Worm (Caenorhabditis elegans) whole organism, L2 larva: ENCODE data around the gene acer-1.

Experiments
- ama-1 ChIP-seq: fragments of 150-350 bp; optimal IDR thresholded peaks from 2 replicates; lab custom pipeline; 2018; ENCODE audit warnings: inconsistent platforms
- nhr-11 ChIP-seq: fragments of 150-350 bp; optimal IDR thresholded peaks from 2 replicates; lab custom pipeline; 2014; ENCODE audit warnings: missing biosample characterization, missing genetic modification characterization
- nhr-237 ChIP-seq: fragments of 150-350 bp; optimal IDR thresholded peaks from 2 replicates; lab custom pipeline; 2014; ENCODE audit warnings: missing biosample characterization, missing genetic modification characterization
- snpc-4 ChIP-seq: fragments of 150-350 bp; optimal IDR thresholded peaks from 2 replicates; lab custom pipeline; 2014; ENCODE audit warnings: missing biosample characterization, missing genetic modification characterization
- unc-55 ChIP-seq: fragments of 150-350 bp; sonication (generic microtip); optimal IDR thresholded peaks from 3 replicates; lab custom pipeline; 2014; ENCODE audit warnings: missing biosample characterization, missing genetic modification reagents, missing genetic modification characterization
- unc-62 ChIP-seq: fragments of 150-350 bp; optimal IDR thresholded peaks from 2 replicates; lab custom pipeline; 2014; ENCODE audit warnings: missing biosample characterization, missing genetic modification reagents, missing genetic modification characterization
- zag-1 ChIP-seq: fragments of 150-350 bp; optimal IDR thresholded peaks from 2 replicates; lab custom pipeline; 2014; ENCODE audit warnings: missing biosample characterization, missing genetic modification characterization
- ztf-4 ChIP-seq: fragments of 150-350 bp; optimal IDR thresholded peaks from 2 replicates; lab custom pipeline; 2014; ENCODE audit warnings: missing biosample characterization, missing genetic modification characterization

DNA sequence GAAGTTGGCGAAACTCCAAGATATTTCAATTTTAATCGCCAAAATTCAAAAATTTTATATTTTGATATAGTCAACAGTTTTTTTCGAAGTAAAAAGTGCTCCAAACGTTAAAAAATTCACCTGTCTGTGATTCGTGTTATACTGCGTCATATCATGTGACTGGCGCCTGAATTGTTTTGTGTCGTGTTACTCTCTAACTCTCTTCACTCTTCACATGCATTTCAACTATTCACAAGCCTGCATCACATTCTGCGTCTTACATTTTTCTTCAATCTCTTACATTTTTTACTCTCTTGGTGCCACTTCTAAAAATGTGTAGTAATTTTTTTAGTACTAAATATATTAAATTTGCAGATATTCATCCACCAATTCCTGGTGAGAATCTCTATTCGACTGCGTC lies 38.2 kb upstream of the acer-1 start, which contains the start of gene flcn-1:
- no peak for TF ChIP-seq zag-1
- no peak for TF ChIP-seq nhr-11 (tag; lab: Kevin White, UChicago)
- TF ChIP-seq nhr-237, result no peak
- TF ChIP-seq ama-1 (lab: Kevin White, UChicago), result no peak
- TF ChIP-seq ztf-4 (tag; lab: Kevin White, UChicago), result no peak
- TF ChIP-seq snpc-4 (tag; lab: Kevin White, UChicago), result peak; percentile 2
- TF ChIP-seq unc-62, result no peak
- TF ChIP-seq unc-55 (GFP tag; lab: Kevin White, UChicago), result peak; percentile 45
